Fruit fly (Drosophila melanogaster) whole organism, embryonic: ENCODE measurements around the gene CG31445.
A peak's percentile ranks its signal among the peaks of the same experiment; 100 is the strongest.

Source experiments
- Abd-B ChIP-seq: fragments of 200-800 bp; sonication (Bioruptor generic); optimal IDR thresholded peaks from 2 replicates; lab custom pipeline; 2018; ENCODE audit warnings: missing biosample characterization, mild to moderate bottlenecking, missing genetic modification characterization, moderate library complexity
- CG10209 ChIP-seq: fragments of 200-800 bp; sonication (Bioruptor generic); optimal IDR thresholded peaks from 3 replicates; lab custom pipeline; 2017; ENCODE audit warnings: missing biosample characterization, mild to moderate bottlenecking, missing genetic modification characterization, missing genetic modification reagents
- CG12236 ChIP-seq: fragments of 200-800 bp; sonication (Bioruptor generic); optimal IDR thresholded peaks from 2 replicates; lab custom pipeline; 2016; ENCODE audit warnings: missing biosample characterization, missing genetic modification characterization
- CG12391 ChIP-seq: fragments of 200-800 bp; sonication (Bioruptor generic); optimal IDR thresholded peaks from 3 replicates; lab custom pipeline; 2018; ENCODE audit warnings: missing biosample characterization, mild to moderate bottlenecking, missing genetic modification characterization, moderate library complexity
- CG14667 ChIP-seq: fragments of 200-800 bp; sonication (Bioruptor generic); IDR thresholded peaks from 2 replicates; pipeline ENCODE4 v1.3.6; 2022; ENCODE audit warnings: missing biosample characterization, missing genetic modification characterization
- CG15514 ChIP-seq: fragments of 200-800 bp; sonication (Bioruptor generic); optimal IDR thresholded peaks from 3 replicates; lab custom pipeline; 2017; ENCODE audit warnings: missing biosample characterization, missing genetic modification characterization, mild to moderate bottlenecking, moderate library complexity, missing genetic modification reagents
- CG18599 ChIP-seq: fragments of 200-800 bp; sonication (Bioruptor generic); optimal IDR thresholded peaks from 3 replicates; lab custom pipeline; 2017; ENCODE audit warnings: missing biosample characterization, missing genetic modification characterization, mild to moderate bottlenecking, moderate library complexity, missing genetic modification reagents
- CG2202 ChIP-seq: fragments of 200-800 bp; sonication (Bioruptor generic); optimal IDR thresholded peaks from 2 replicates; lab custom pipeline; 2018; ENCODE audit warnings: missing biosample characterization, mild to moderate bottlenecking, missing genetic modification characterization
- CG31388 ChIP-seq: fragments of 200-800 bp; sonication (Bioruptor generic); optimal IDR thresholded peaks from 2 replicates; lab custom pipeline; 2016; ENCODE audit warnings: missing biosample characterization, missing genetic modification characterization
- CG33557 ChIP-seq: fragments of 200-800 bp; sonication (Bioruptor generic); optimal IDR thresholded peaks from 2 replicates; lab custom pipeline; 2019; ENCODE audit warnings: missing biosample characterization, mild to moderate bottlenecking, missing genetic modification characterization, moderate library complexity
- CG34422 ChIP-seq: fragments of 200-800 bp; sonication (Bioruptor generic); IDR thresholded peaks from 3 replicates; pipeline ENCODE4 v1.3.6; 2022; ENCODE audit warnings: missing biosample characterization, missing genetic modification characterization
- CG43689 ChIP-seq: fragments of 200-800 bp; sonication (Bioruptor generic); IDR thresholded peaks from 2 replicates; pipeline ENCODE4 v1.3.6; 2022; ENCODE audit warnings: missing biosample characterization, missing genetic modification characterization
- CG6854 ChIP-seq: fragments of 200-800 bp; sonication (Bioruptor generic); optimal IDR thresholded peaks from 3 replicates; lab custom pipeline; 2017; ENCODE audit warnings: missing biosample characterization, mild to moderate bottlenecking, missing genetic modification characterization
- CG8290 ChIP-seq, 3 experiments: fragments of 200-800 bp; sonication (Bioruptor generic); optimal IDR thresholded peaks; 2 replicates each; lab custom pipeline; 2016 to 2019; ENCODE audit warnings: missing biosample characterization in 3 of 3, missing genetic modification characterization in 3 of 3, mild to moderate bottlenecking in 2 of 3, moderate library complexity in 1 of 3
- CG8359 ChIP-seq: fragments of 200-800 bp; sonication (Bioruptor generic); optimal IDR thresholded peaks from 2 replicates; lab custom pipeline; 2017; ENCODE audit warnings: missing biosample characterization, mild to moderate bottlenecking, missing genetic modification characterization, borderline replicate concordance
- CG8765 ChIP-seq: fragments of 200-800 bp; sonication (Bioruptor generic); IDR thresholded peaks from 2 replicates; pipeline ENCODE4 v1.3.6; 2022; ENCODE audit warnings: missing biosample characterization, missing genetic modification characterization
- CG9609 ChIP-seq: fragments of 200-800 bp; sonication (Bioruptor generic); optimal IDR thresholded peaks from 3 replicates; lab custom pipeline; 2016; ENCODE audit warnings: missing biosample characterization, missing genetic modification characterization
- CG9932 ChIP-seq: fragments of 200-800 bp; sonication (Bioruptor generic); IDR thresholded peaks from 2 replicates; pipeline ENCODE4 v1.3.6; 2022; ENCODE audit warnings: missing biosample characterization, missing genetic modification characterization
- D ChIP-seq, 2 experiments: fragments of 200-800 bp in 1 of 2; fragments of >200 bp in 1 of 2; sonication (Bioruptor generic) in 1 of 2; optimal IDR thresholded peaks; 2 replicates in 1 of 2; 3 replicates in 1 of 2; lab custom pipeline; 2017; ENCODE audit warnings: mild to moderate bottlenecking in 1 of 2, missing biosample characterization in 1 of 2, missing genetic modification characterization in 1 of 2, missing genetic modification reagents in 1 of 2
- D19B ChIP-seq: fragments of 200-800 bp; sonication (Bioruptor generic); optimal IDR thresholded peaks from 2 replicates; lab custom pipeline; 2017; ENCODE audit warnings: missing biosample characterization, mild to moderate bottlenecking, missing genetic modification characterization
- Deaf1 ChIP-seq: fragments of 200-800 bp; optimal IDR thresholded peaks from 3 replicates; lab custom pipeline; 2019; ENCODE audit warnings: missing biosample characterization, mild to moderate bottlenecking, missing genetic modification characterization, moderate library complexity
- Dp ChIP-seq: fragments of 200-800 bp; sonication (Bioruptor generic); optimal IDR thresholded peaks from 2 replicates; lab custom pipeline; 2018; ENCODE audit warnings: missing biosample characterization, mild to moderate bottlenecking, missing genetic modification characterization, moderate library complexity
- Hr51 ChIP-seq, 2 experiments: fragments of 200-800 bp; sonication (Bioruptor generic); optimal IDR thresholded peaks; 2 replicates in 1 of 2; 3 replicates in 1 of 2; lab custom pipeline; 2016 to 2018; ENCODE audit warnings: missing biosample characterization in 2 of 2, missing genetic modification characterization in 2 of 2, mild to moderate bottlenecking in 1 of 2, moderate library complexity in 1 of 2
- Lim3 ChIP-seq: fragments of 200-800 bp; sonication (Bioruptor generic); IDR thresholded peaks from 2 replicates; pipeline ENCODE4 v1.3.6; 2022; ENCODE audit warnings: missing biosample characterization, missing genetic modification characterization
- Lpt ChIP-seq: fragments of >200 bp; optimal IDR thresholded peaks from 2 replicates; lab custom pipeline; 2018; ENCODE audit warnings: missing biosample characterization, missing genetic modification characterization
- Scr ChIP-seq: fragments of 200-800 bp; sonication (Bioruptor generic); IDR thresholded peaks from 2 replicates; pipeline ENCODE4 v1.3.6; 2022; ENCODE audit warnings: missing biosample characterization, missing genetic modification characterization; ENCODE audit not compliant: partially characterized antibody
- Sry-β ChIP-seq: fragments of 200-800 bp; sonication (Bioruptor generic); optimal IDR thresholded peaks from 2 replicates; lab custom pipeline; 2018; ENCODE audit warnings: missing biosample characterization, mild to moderate bottlenecking, missing genetic modification characterization, moderate library complexity
- ap ChIP-seq: fragments of 200-800 bp; sonication (Bioruptor generic); IDR thresholded peaks from 2 replicates; pipeline ENCODE4 v1.3.6; 2022; ENCODE audit warnings: missing biosample characterization, missing genetic modification characterization
- az2 ChIP-seq: fragments of 200-800 bp; sonication (Bioruptor generic); optimal IDR thresholded peaks from 3 replicates; lab custom pipeline; 2016; ENCODE audit warnings: missing biosample characterization, missing genetic modification characterization
- cad ChIP-seq: fragments of >200 bp; optimal IDR thresholded peaks from 2 replicates; lab custom pipeline; 2017; ENCODE audit warnings: missing biosample characterization, missing genetic modification characterization
- cas ChIP-seq: fragments of 200-800 bp; sonication (Bioruptor generic); IDR thresholded peaks from 2 replicates; pipeline ENCODE4 v1.3.6; 2022; ENCODE audit warnings: missing biosample characterization, missing genetic modification characterization
- ci ChIP-seq: fragments of 200-800 bp; sonication (Bioruptor generic); IDR thresholded peaks from 3 replicates; pipeline ENCODE4 v1.3.6; 2022; ENCODE audit warnings: missing biosample characterization, missing genetic modification characterization
- crol ChIP-seq: fragments of 200-800 bp; sonication (Bioruptor generic); IDR thresholded peaks from 2 replicates; pipeline ENCODE4 v1.3.6; 2022; ENCODE audit warnings: missing biosample characterization, missing genetic modification characterization
- crp ChIP-seq, 2 experiments: fragments of 200-800 bp; sonication (Bioruptor generic); optimal IDR thresholded peaks; 2 replicates in 1 of 2; 3 replicates in 1 of 2; lab custom pipeline; 2017; ENCODE audit warnings: missing biosample characterization in 2 of 2, missing genetic modification characterization in 2 of 2, mild to moderate bottlenecking in 1 of 2, moderate library complexity in 1 of 2
- fd96Cb ChIP-seq: fragments of 200-800 bp; sonication (Bioruptor generic); optimal IDR thresholded peaks from 2 replicates; lab custom pipeline; 2018; ENCODE audit warnings: missing biosample characterization, mild to moderate bottlenecking, missing genetic modification characterization, moderate library complexity
- ftz-f1 ChIP-seq: fragments of 200-800 bp; sonication (Bioruptor generic); optimal IDR thresholded peaks from 2 replicates; lab custom pipeline; 2016; ENCODE audit warnings: missing biosample characterization, missing genetic modification characterization
- fu2 ChIP-seq: fragments of 200-800 bp; sonication (Bioruptor generic); optimal IDR thresholded peaks from 2 replicates; lab custom pipeline; 2016; ENCODE audit warnings: missing biosample characterization, missing genetic modification characterization
- hbn ChIP-seq: fragments of 200-800 bp; sonication (Bioruptor generic); IDR thresholded peaks from 2 replicates; pipeline ENCODE4 v1.3.6; 2022; ENCODE audit warnings: missing biosample characterization, missing genetic modification characterization; ENCODE audit not compliant: partially characterized antibody
- jumu ChIP-seq: fragments of 200-800 bp; sonication (Bioruptor generic); optimal IDR thresholded peaks from 3 replicates; lab custom pipeline; 2016; ENCODE audit warnings: missing biosample characterization, missing genetic modification characterization
- ken ChIP-seq: fragments of 200-800 bp; sonication (Bioruptor generic); IDR thresholded peaks from 3 replicates; pipeline ENCODE4 v1.3.6; 2022; ENCODE audit warnings: missing biosample characterization, missing genetic modification characterization
- lbe ChIP-seq: fragments of 200-800 bp; sonication (Bioruptor generic); optimal IDR thresholded peaks from 2 replicates; lab custom pipeline; 2016; ENCODE audit warnings: missing biosample characterization, mild to moderate bottlenecking, missing genetic modification characterization
- lov ChIP-seq, 2 experiments: fragments of 200-800 bp in 1 of 2; fragments of >200 bp in 1 of 2; sonication (Bioruptor generic) in 1 of 2; IDR thresholded peaks in 1 of 2; optimal IDR thresholded peaks in 1 of 2; 2 replicates in 1 of 2; 3 replicates in 1 of 2; pipeline versions ENCODE4 v1.3.6 to Lab custom; 2017 to 2022; ENCODE audit warnings: missing biosample characterization in 1 of 2, missing genetic modification characterization in 1 of 2
- scrt ChIP-seq: fragments of 200-800 bp; sonication (Bioruptor generic); optimal IDR thresholded peaks from 2 replicates; lab custom pipeline; 2018; ENCODE audit warnings: missing biosample characterization, mild to moderate bottlenecking, missing genetic modification characterization, moderate library complexity
- sens ChIP-seq: fragments of 200-800 bp; sonication (Bioruptor generic); peaks from one replicate; lab custom pipeline; 2016; ENCODE audit warnings: missing biosample characterization, missing genetic modification characterization
- sim ChIP-seq: fragments of 200-800 bp; sonication (Bioruptor generic); IDR thresholded peaks from 2 replicates; pipeline ENCODE4 v1.3.6; 2022; ENCODE audit warnings: missing biosample characterization, missing genetic modification characterization
- sug ChIP-seq: fragments of 200-800 bp; optimal IDR thresholded peaks from 2 replicates; lab custom pipeline; 2019; ENCODE audit warnings: missing biosample characterization, mild to moderate bottlenecking, missing genetic modification characterization, moderate library complexity
- trh ChIP-seq: fragments of 200-800 bp; sonication (Bioruptor generic); optimal IDR thresholded peaks from 2 replicates; lab custom pipeline; 2016; ENCODE audit warnings: missing biosample characterization, missing genetic modification characterization
- tup ChIP-seq: fragments of 200-800 bp; sonication (Bioruptor generic); optimal IDR thresholded peaks from 2 replicates; lab custom pipeline; 2016; ENCODE audit warnings: missing biosample characterization, mild to moderate bottlenecking, missing genetic modification characterization, moderate library complexity
- wek ChIP-seq: fragments of 200-800 bp; sonication (Bioruptor generic); optimal IDR thresholded peaks from 3 replicates; lab custom pipeline; 2018; ENCODE audit warnings: missing biosample characterization, mild to moderate bottlenecking, missing genetic modification characterization, moderate library complexity

The CG31445 gene

dm6 chr3R:29274590-29274989 lies 30.0 kb upstream of the CG31445 start (continued):
- TF ChIP-seq az2 (GFP tag; lab: Kevin White, UChicago), result peak; percentile 71
- TF ChIP-seq CG8359 (GFP tag; lab: Kevin White, UChicago), result peak; percentile 44
- no peak for TF ChIP-seq tup (GFP tag; lab: Kevin White, UChicago)
- TF ChIP-seq Dp (GFP tag; lab: Kevin White, UChicago), result no peak
- peak in 1 of 2 experiments; percentile 63 for TF ChIP-seq Hr51 (GFP tag; optimal IDR thresholded peaks at IDR 0.05; lab: Kevin White, UChicago)
- peak; percentile 17 for TF ChIP-seq Sry-β (GFP tag; lab: Kevin White, UChicago)
- no peak for TF ChIP-seq sug (tag; lab: Kevin White, UChicago)
- no peak for TF ChIP-seq wek (GFP tag; lab: Kevin White, UChicago)
- TF ChIP-seq fu2 (GFP tag; lab: Kevin White, UChicago), result no peak
- TF ChIP-seq CG12236 (GFP tag; lab: Kevin White, UChicago), result peak; percentile 67
- no peak for TF ChIP-seq CG31388 (GFP tag; lab: Kevin White, UChicago)
- no peak for TF ChIP-seq D (optimal IDR thresholded peaks at IDR 0.05; lab: Kevin White, UChicago)
- peak; percentile 73 for TF ChIP-seq D (GFP tag; optimal IDR thresholded peaks at IDR 0.05; lab: Kevin White, UChicago)
- no peak for TF ChIP-seq cas
- no peak for TF ChIP-seq cad (GFP tag; lab: Kevin White, UChicago)
- TF ChIP-seq fd96Cb, result peak; percentile 78
- no peak for TF ChIP-seq crol (GFP tag; lab: Robert Waterston, UW)
- TF ChIP-seq ken (GFP tag; lab: Robert Waterston, UW), result 0 out of 3 replicates have a peak, but pooled peaks have one; percentile 11
- TF ChIP-seq CG15514 (GFP tag; lab: Kevin White, UChicago), result no peak
- no peak for TF ChIP-seq CG14667 (GFP tag; lab: Robert Waterston, UW)
- TF ChIP-seq jumu (GFP tag; lab: Kevin White, UChicago), result no peak
- TF ChIP-seq hbn (GFP tag; lab: Robert Waterston, UW), result no peak
- TF ChIP-seq scrt (GFP tag; lab: Kevin White, UChicago), result peak; percentile 33
- TF ChIP-seq CG9932, result 0 out of 2 replicates have a peak, but pooled peaks have one; percentile 20
- no peak for TF ChIP-seq Lim3 (GFP tag; lab: Robert Waterston, UW)
- peak; percentile 43 for TF ChIP-seq Abd-B (GFP tag; lab: Kevin White, UChicago)
- no peak for TF ChIP-seq ap (GFP tag; lab: Robert Waterston, UW)
- TF ChIP-seq CG8290 (GFP tag; optimal IDR thresholded peaks at IDR 0.05; lab: Kevin White, UChicago), result peak; percentile 0
- no peak for TF ChIP-seq CG8290 (tag; optimal IDR thresholded peaks at IDR 0.05; lab: Kevin White, UChicago)
- peak; percentile 81 for TF ChIP-seq CG2202 (tag; lab: Kevin White, UChicago)
- TF ChIP-seq CG10209, result peak; percentile 65
- TF ChIP-seq sens (GFP tag; lab: Kevin White, UChicago), result peak; percentile 97
- no peak for TF ChIP-seq lbe (GFP tag; lab: Kevin White, UChicago)
- no peak for TF ChIP-seq Scr (GFP tag; lab: Robert Waterston, UW)
- TF ChIP-seq CG18599 (GFP tag; lab: Kevin White, UChicago), result peak; percentile 57
- TF ChIP-seq ftz-f1 (GFP tag; lab: Kevin White, UChicago), result no peak
- TF ChIP-seq CG6854 (GFP tag; lab: Kevin White, UChicago), result no peak
- no peak for TF ChIP-seq Lpt (GFP tag; lab: Kevin White, UChicago)
- peak; percentile 84 for TF ChIP-seq CG12391 (tag; lab: Kevin White, UChicago)
- no peak for TF ChIP-seq D19B (GFP tag; lab: Kevin White, UChicago)
- 0 out of 2 replicates have a peak, but pooled peaks have one; percentile 17 for TF ChIP-seq sim
- no peak for TF ChIP-seq crp (GFP tag; optimal IDR thresholded peaks at IDR 0.05; lab: Kevin White, UChicago)
- TF ChIP-seq ci (GFP tag; lab: Robert Waterston, UW), result peak; percentile 83
- peak; percentile 26 for TF ChIP-seq Deaf1 (tag; lab: Kevin White, UChicago)
- peak; percentile 42; the same call in 1 of the 3 replicates for TF ChIP-seq CG34422
- TF ChIP-seq CG33557 (GFP tag; lab: Kevin White, UChicago), result peak; percentile 82
- no peak for TF ChIP-seq lov (optimal IDR thresholded peaks at IDR 0.05; lab: Kevin White, UChicago)
- TF ChIP-seq lov (GFP tag; IDR thresholded peaks at IDR 0.05; lab: Robert Waterston, UW), result 0 out of 3 replicates have a peak, but pooled peaks have one; percentile 64
- no peak for TF ChIP-seq trh (GFP tag; lab: Kevin White, UChicago)
- no peak for TF ChIP-seq CG43689 (GFP tag; lab: Robert Waterston, UW)
- TF ChIP-seq CG9609, result peak; percentile 17
- TF ChIP-seq CG8765 (GFP tag; lab: Robert Waterston, UW), result no peak; the same call in 1 of the 2 replicates
